Worm (Caenorhabditis elegans): ENCODE results near the gene F20H11.1.

F20H11.1 gene

DNA sequence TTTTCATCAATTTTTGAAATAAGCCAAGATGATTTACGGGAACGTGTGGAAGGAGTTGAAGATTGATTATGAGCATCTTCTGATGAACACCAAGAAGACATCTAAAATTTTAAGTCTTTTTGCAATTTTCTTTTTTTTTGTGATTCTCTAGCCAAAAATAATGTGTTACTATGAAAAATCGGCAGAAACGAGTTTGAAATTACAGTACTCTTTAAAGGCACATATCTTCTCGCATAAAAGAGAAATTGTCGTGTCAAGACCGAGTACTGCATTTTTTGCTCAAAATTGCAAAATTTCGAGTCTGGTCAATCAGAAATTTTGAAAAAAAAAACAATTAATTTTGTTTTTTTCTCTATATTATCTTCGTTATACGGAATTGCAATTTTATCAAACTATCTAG, at the start of gene F20H11.1:
Gene F20H11.1, minus strand, starts transcription at position 101 of the 400 bp plus-strand sequence.
- TF ChIP-seq elt-3 (tag; optimal IDR thresholded peaks at IDR 0.05) (no peak), sma-3 (GFP tag; optimal IDR thresholded peaks at IDR 0.05) (no peak), ztf-11 (tag; optimal IDR thresholded peaks at IDR 0.05) (no peak), sma-9 (GFP tag; optimal IDR thresholded peaks at IDR 0.05) (no peak), sma-9 (tag; optimal IDR thresholded peaks at IDR 0.05) (no peak), R02D3.7 (tag; optimal IDR thresholded peaks at IDR 0.05) (no peak), nhr-23 (tag; optimal IDR thresholded peaks at IDR 0.05) (no peak), zag-1 (tag; optimal IDR thresholded peaks at IDR 0.05) (no peak), sem-4 (tag; optimal IDR thresholded peaks at IDR 0.05) (no peak), nhr-77 (tag; optimal IDR thresholded peaks at IDR 0.05) (no peak), unc-55 (GFP tag; optimal IDR thresholded peaks at IDR 0.05) (no peak), alr-1 (tag; optimal IDR thresholded peaks at IDR 0.05) (no peak), fos-1 (tag; optimal IDR thresholded peaks at IDR 0.05) (no peak), ztf-1 (GFP tag; conservative IDR thresholded peaks at IDR 0.05) (no peak), nhr-25 (tag; optimal IDR thresholded peaks at IDR 0.05) (no peak), egl-27 (tag; optimal IDR thresholded peaks at IDR 0.05) (no peak), mab-5 (tag; optimal IDR thresholded peaks at IDR 0.05) (no peak), lin-39 (tag; optimal IDR thresholded peaks at IDR 0.05) (no peak), gmeb-1 (tag; optimal IDR thresholded peaks at IDR 0.05) (no peak)

DNA sequence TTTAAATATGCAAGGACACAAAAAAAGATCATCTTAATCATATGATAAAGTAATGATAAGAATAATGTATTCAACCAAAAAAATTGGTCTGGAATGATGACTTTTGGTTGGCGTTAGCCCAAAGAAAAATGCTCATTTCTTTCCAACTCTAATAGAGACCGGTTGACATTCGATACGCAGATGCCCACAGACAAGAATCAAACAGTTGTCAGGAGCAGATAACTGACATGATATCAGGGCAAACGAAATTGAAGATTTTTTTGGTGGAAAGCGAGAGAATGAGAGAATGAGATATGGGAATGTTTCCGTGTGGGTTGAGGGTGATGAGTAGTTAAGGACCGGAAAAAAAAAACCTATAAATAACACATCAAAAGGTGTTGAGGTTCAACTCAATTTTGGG, 47.1 kb upstream of the F20H11.1 start:
- TF ChIP-seq Y55F3AM.14 (GFP tag; optimal IDR thresholded peaks at IDR 0.05) = no peak
- peak; percentile 4 for TF ChIP-seq nhr-129 (tag; optimal IDR thresholded peaks at IDR 0.05)

DNA sequence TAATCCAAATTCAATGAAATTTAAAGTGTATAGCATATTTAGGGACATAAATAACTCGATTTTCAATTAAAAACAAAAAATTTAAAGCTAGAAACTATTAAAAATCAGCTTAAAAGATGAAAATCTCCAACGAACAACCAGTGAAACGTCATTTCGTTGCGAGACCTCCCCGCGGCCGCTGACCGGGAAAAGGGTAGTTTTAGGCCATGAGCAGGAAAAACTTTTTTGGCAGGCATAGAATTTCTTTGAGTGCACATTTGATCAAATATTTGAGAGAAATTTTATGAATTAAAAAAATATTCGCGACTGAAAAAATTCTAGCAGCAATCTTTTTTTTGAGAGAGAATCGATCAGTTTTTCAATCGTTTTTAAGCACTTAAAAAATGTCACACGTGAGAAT, 33.3 kb upstream of the F20H11.1 start:
- no peak for TF ChIP-seq unc-62 (GFP tag; optimal IDR thresholded peaks at IDR 0.05)
- peak; percentile 75 for TF ChIP-seq unc-55 (GFP tag; optimal IDR thresholded peaks at IDR 0.05)
- no peak for TF ChIP-seq Y55F3AM.14 (GFP tag; optimal IDR thresholded peaks at IDR 0.05)
- TF ChIP-seq zag-1 (tag; optimal IDR thresholded peaks at IDR 0.05) = no peak
- TF ChIP-seq alr-1 (tag; optimal IDR thresholded peaks at IDR 0.05) = no peak
- no peak for TF ChIP-seq snpc-4 (tag; optimal IDR thresholded peaks at IDR 0.05)
- no peak for TF ChIP-seq mbf-1 (tag; optimal IDR thresholded peaks at IDR 0.05)
- TF ChIP-seq lsy-2 (tag; optimal IDR thresholded peaks at IDR 0.05) = peak in 1 of 2 experiments; percentile 78
- TF ChIP-seq ama-1 (optimal IDR thresholded peaks at IDR 0.05) = no peak
- TF ChIP-seq ceh-16 (tag; optimal IDR thresholded peaks at IDR 0.05) = no peak
- TF ChIP-seq fos-1 (tag; optimal IDR thresholded peaks at IDR 0.05) = peak; percentile 13
- TF ChIP-seq ztf-11 (tag; optimal IDR thresholded peaks at IDR 0.05) = no peak
- TF ChIP-seq nhr-12 (tag; optimal IDR thresholded peaks at IDR 0.05) = no peak
- peak; percentile 99 for TF ChIP-seq crh-2 (tag; optimal IDR thresholded peaks at IDR 0.05)
- TF ChIP-seq lin-11 (tag; optimal IDR thresholded peaks at IDR 0.05) = peak; percentile 27
- TF ChIP-seq sma-9 (GFP tag; optimal IDR thresholded peaks at IDR 0.05) = peak; percentile 9
- no peak for TF ChIP-seq sma-9 (tag; optimal IDR thresholded peaks at IDR 0.05)
- peak; percentile 6 for TF ChIP-seq lin-13 (GFP tag; optimal IDR thresholded peaks at IDR 0.05)
- no peak for TF ChIP-seq elt-3 (tag; optimal IDR thresholded peaks at IDR 0.05)
- TF ChIP-seq sma-3 (GFP tag; optimal IDR thresholded peaks at IDR 0.05) = peak; percentile 5
- TF ChIP-seq C34F6.9 (tag; optimal IDR thresholded peaks at IDR 0.05) = peak; percentile 68
- peak; percentile 10 for TF ChIP-seq nhr-25 (tag; optimal IDR thresholded peaks at IDR 0.05)

DNA sequence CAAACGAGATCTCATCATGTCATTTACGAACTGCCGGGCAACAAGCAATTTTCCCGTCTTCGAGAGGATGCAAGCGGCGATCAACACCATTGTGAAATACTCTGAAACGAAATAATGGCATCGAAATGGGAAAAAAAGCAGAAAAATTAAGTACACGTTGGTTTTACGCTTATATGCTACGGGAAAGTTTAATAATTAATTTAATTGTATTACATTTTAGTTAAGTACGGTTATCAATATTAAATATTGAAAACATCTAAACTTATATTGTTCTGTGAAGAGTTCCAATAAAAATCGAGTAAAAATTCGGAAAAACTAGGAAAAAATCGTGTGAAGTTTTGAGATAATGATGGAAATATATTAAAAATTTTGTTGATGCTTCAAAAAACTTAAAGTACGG, 32.9 kb upstream of the F20H11.1 start, which contains the start of gene copd-1:
Gene copd-1, minus strand, starts transcription at position 101 of the 400 bp plus-strand sequence.
- TF ChIP-seq nhr-21 (tag; optimal IDR thresholded peaks at IDR 0.05) (no peak), gmeb-1 (tag; optimal IDR thresholded peaks at IDR 0.05) (no peak), elt-1 (tag; optimal IDR thresholded peaks at IDR 0.05) (no peak), nhr-237 (tag; optimal IDR thresholded peaks at IDR 0.05) (no peak), nhr-6 (tag; optimal IDR thresholded peaks at IDR 0.05) (no peak)

DNA sequence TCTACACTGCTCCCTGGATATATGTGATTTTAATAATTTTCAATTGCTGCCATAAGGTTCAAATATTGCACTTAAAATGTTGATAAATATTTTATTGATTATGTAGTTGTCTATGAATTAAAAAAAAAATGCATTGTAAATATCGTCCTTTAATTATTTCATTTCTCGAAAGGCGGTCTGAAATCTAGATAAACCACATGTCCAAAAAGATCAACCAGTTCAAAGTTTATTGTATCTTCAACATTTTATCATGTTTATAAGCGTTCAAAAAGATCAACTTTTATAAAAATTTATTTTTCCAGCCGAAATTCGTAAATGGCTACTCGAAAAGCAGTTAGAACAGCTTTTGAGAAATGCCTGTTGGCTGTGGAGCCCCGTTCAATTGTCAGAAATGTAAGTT, 28.0 kb upstream of the F20H11.1 start, which contains the start of gene C13B9.2:
Gene C13B9.2, plus strand, starts transcription at position 301 of the 400 bp plus-strand sequence.
- TF ChIP-seq gmeb-1 (tag; optimal IDR thresholded peaks at IDR 0.05) (no peak), nhr-25 (tag; optimal IDR thresholded peaks at IDR 0.05) (no peak), mdl-1 (tag; optimal IDR thresholded peaks at IDR 0.05) (no peak), alr-1 (tag; optimal IDR thresholded peaks at IDR 0.05) (no peak), elt-1 (tag; optimal IDR thresholded peaks at IDR 0.05) (no peak), sem-4 (tag; optimal IDR thresholded peaks at IDR 0.05) (no peak), nhr-129 (tag; optimal IDR thresholded peaks at IDR 0.05) (no peak)
